Fruit fly (Drosophila melanogaster) whole organism, pupa: ENCODE data around the gene TotF.

Experiments used
- CG12605 ChIP-seq: fragments of 200-800 bp; sonication (Bioruptor generic); IDR thresholded peaks from 2 replicates; pipeline ENCODE4 v1.3.6; 2022; ENCODE audit warnings: missing biosample characterization, missing genetic modification characterization
- CG13204 ChIP-seq: fragments of 200-800 bp; sonication (Bioruptor generic); optimal IDR thresholded peaks from 2 replicates; lab custom pipeline; 2018; ENCODE audit warnings: missing biosample characterization, mild to moderate bottlenecking, missing genetic modification characterization, moderate library complexity
- CG14655 ChIP-seq: fragments of 200-800 bp; sonication (Bioruptor generic); optimal IDR thresholded peaks from 3 replicates; lab custom pipeline; 2017; ENCODE audit warnings: mild to moderate bottlenecking, missing biosample characterization, missing genetic modification reagents, missing genetic modification characterization
- CG15710 ChIP-seq: fragments of 200-800 bp; sonication (Bioruptor generic); optimal IDR thresholded peaks from 2 replicates; lab custom pipeline; 2018; ENCODE audit warnings: missing biosample characterization, mild to moderate bottlenecking, missing genetic modification characterization, moderate library complexity
- CG32121 ChIP-seq: fragments of 200-800 bp; sonication (Bioruptor generic); IDR thresholded peaks from 2 replicates; pipeline ENCODE4 v1.3.6; 2022; ENCODE audit warnings: missing biosample characterization, missing genetic modification characterization
- CG34367 ChIP-seq: fragments of 200-800 bp; sonication (Bioruptor generic); optimal IDR thresholded peaks from 2 replicates; lab custom pipeline; 2018; ENCODE audit warnings: missing biosample characterization, mild to moderate bottlenecking, missing genetic modification characterization
- CG8159 ChIP-seq: fragments of 200-800 bp; sonication (Bioruptor generic); optimal IDR thresholded peaks from 3 replicates; lab custom pipeline; 2018; ENCODE audit warnings: missing biosample characterization, mild to moderate bottlenecking, missing genetic modification characterization, moderate library complexity
- CG9948 ChIP-seq: fragments of 200-800 bp; sonication (Bioruptor generic); optimal IDR thresholded peaks from 2 replicates; lab custom pipeline; 2018; ENCODE audit warnings: missing biosample characterization, mild to moderate bottlenecking, missing genetic modification characterization, moderate library complexity
- D1 ChIP-seq: fragments of 200-800 bp; sonication (Bioruptor generic); optimal IDR thresholded peaks from 2 replicates; lab custom pipeline; 2018; ENCODE audit warnings: missing biosample characterization, mild to moderate bottlenecking, missing genetic modification characterization, moderate library complexity
- Ets98B ChIP-seq: fragments of 200-800 bp; sonication (Bioruptor generic); IDR thresholded peaks from 2 replicates; pipeline ENCODE4 v1.3.6; 2022; ENCODE audit warnings: missing biosample characterization, missing genetic modification characterization
- Pif1B ChIP-seq: fragments of 200-800 bp; sonication (Bioruptor generic); optimal IDR thresholded peaks from 3 replicates; lab custom pipeline; 2016; ENCODE audit warnings: missing biosample characterization, missing genetic modification characterization
- Snoo ChIP-seq: fragments of 200-800 bp; sonication (Bioruptor generic); optimal IDR thresholded peaks from 3 replicates; lab custom pipeline; 2017; ENCODE audit warnings: missing biosample characterization, mild to moderate bottlenecking, missing genetic modification characterization, inconsistent platforms
- rn ChIP-seq: fragments of 200-800 bp; sonication (Bioruptor generic); IDR thresholded peaks from 2 replicates; pipeline ENCODE4 v1.3.6; 2022; ENCODE audit warnings: missing biosample characterization, missing genetic modification characterization

DNA sequence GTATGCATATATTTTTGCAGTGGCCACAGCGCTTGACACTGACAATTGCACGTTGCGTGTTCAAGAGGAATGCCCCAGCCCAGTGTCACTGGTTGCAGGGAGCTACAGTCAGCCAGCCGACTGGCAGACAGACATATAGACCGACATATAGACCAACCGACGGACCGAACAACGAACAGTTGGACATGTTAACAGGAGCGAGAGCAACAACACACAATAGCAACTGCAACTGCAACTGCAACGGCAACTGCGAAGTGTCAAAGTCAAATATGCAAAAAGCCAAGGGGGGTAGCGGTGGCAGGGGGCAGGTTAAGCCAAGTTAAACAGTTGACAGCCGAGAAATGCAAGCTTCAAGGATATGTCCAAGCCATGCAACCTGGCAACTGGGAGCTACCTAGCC is 37.2 kb downstream of the TotF start:
- TF ChIP-seq CG9948 (tag; lab: Kevin White, UChicago): no peak
- TF ChIP-seq CG13204 (GFP tag; lab: Kevin White, UChicago): no peak
- TF ChIP-seq CG15710 (tag; lab: Kevin White, UChicago): no peak
- no peak for TF ChIP-seq CG8159
- TF ChIP-seq CG12605: no peak
- no peak for TF ChIP-seq Snoo (tag; lab: Kevin White, UChicago)
- TF ChIP-seq Pif1B (GFP tag; lab: Kevin White, UChicago): no peak
- no peak for TF ChIP-seq CG34367 (tag; lab: Kevin White, UChicago)
- TF ChIP-seq CG32121 (GFP tag; lab: Robert Waterston, UW): no peak
- no peak for TF ChIP-seq CG14655 (GFP tag; lab: Kevin White, UChicago)
- TF ChIP-seq D1 (tag; lab: Kevin White, UChicago): no peak
- TF ChIP-seq rn (GFP tag; lab: Robert Waterston, UW): no peak
- no peak for TF ChIP-seq Ets98B (GFP tag; lab: Robert Waterston, UW)
